Worm (Caenorhabditis elegans) whole organism, L1 larva: ENCODE measurements around the gene pgph-1.
A peak's percentile ranks its signal among the peaks of the same experiment; 100 is the strongest.

Experiments
- C16A3.4 ChIP-seq: fragments of 150-350 bp; optimal IDR thresholded peaks from 2 replicates; lab custom pipeline; 2014; ENCODE audit warnings: missing biosample characterization, missing genetic modification characterization
- Y116A8C.19 ChIP-seq: sonication (generic microtip); optimal IDR thresholded peaks from 2 replicates; lab custom pipeline; 2016; ENCODE audit warnings: missing compliant biosample characterization, missing genetic modification characterization, borderline replicate concordance
- ama-1 ChIP-seq: fragments of 150-350 bp; optimal IDR thresholded peaks from 2 replicates; lab custom pipeline; 2014
- ceh-8 ChIP-seq: fragments of 200-800 bp; sonication (Bioruptor generic); optimal IDR thresholded peaks from 2 replicates; lab custom pipeline; 2018; ENCODE audit warnings: mild to moderate bottlenecking, missing genetic modification characterization, moderate library complexity, missing compliant biosample characterization
- ceh-82 ChIP-seq, 3 experiments: fragments of 150-350 bp in 1 of 3; sonication (generic microtip) in 2 of 3; optimal IDR thresholded peaks; 2 replicates each; lab custom pipeline; 2014 to 2017; ENCODE audit warnings: missing biosample characterization in 3 of 3, missing genetic modification characterization in 3 of 3
- ceh-90 ChIP-seq: sonication (generic microtip); optimal IDR thresholded peaks from 2 replicates; lab custom pipeline; 2016; ENCODE audit warnings: missing genetic modification characterization, missing compliant biosample characterization
- dsc-1 ChIP-seq: sonication (generic microtip); optimal IDR thresholded peaks from 2 replicates; lab custom pipeline; 2016; ENCODE audit warnings: mild to moderate bottlenecking, missing genetic modification characterization, missing compliant biosample characterization
- efl-1 ChIP-seq, 4 experiments: fragments of 150-350 bp; optimal IDR thresholded peaks in 3 of 4; peaks in 1 of 4; 1 replicate in 1 of 4; 2 replicates in 3 of 4; lab custom pipeline; 2014; ENCODE audit warnings: missing biosample characterization in 2 of 4, missing genetic modification characterization in 2 of 4, missing genetic modification reagents in 2 of 4
- efl-3 ChIP-seq: fragments of 200-800 bp; sonication (Bioruptor generic); optimal IDR thresholded peaks from 2 replicates; lab custom pipeline; 2018; ENCODE audit warnings: mild to moderate bottlenecking, missing genetic modification characterization, missing compliant biosample characterization
- egl-13 ChIP-seq: sonication (generic microtip); optimal IDR thresholded peaks from 2 replicates; lab custom pipeline; 2016; ENCODE audit warnings: missing genotype, missing genetic modification reagents, missing genetic modification characterization, missing compliant biosample characterization
- elt-2 ChIP-seq: sonication (generic microtip); optimal IDR thresholded peaks from 2 replicates; lab custom pipeline; 2016; ENCODE audit warnings: missing genetic modification characterization, mild to moderate bottlenecking, inconsistent platforms, missing compliant biosample characterization, missing genetic modification reagents
- elt-3 ChIP-seq, 6 experiments: fragments of 150-350 bp in 1 of 6; sonication (generic microtip); optimal IDR thresholded peaks; 2 replicates each; lab custom pipeline; 2017 to 2018; ENCODE audit warnings: missing biosample characterization in 6 of 6, missing genetic modification characterization in 6 of 6, inconsistent platforms in 1 of 6
- ets-5 ChIP-seq: fragments of 200-800 bp; sonication (Bioruptor generic); IDR thresholded peaks from 2 replicates; pipeline ENCODE4 v1.3.6; 2022; ENCODE audit warnings: missing genetic modification characterization, missing compliant biosample characterization
- fkh-10 ChIP-seq: sonication (generic microtip); optimal IDR thresholded peaks from 2 replicates; lab custom pipeline; 2017; ENCODE audit warnings: missing biosample characterization, missing genetic modification reagents, missing genetic modification characterization
- fkh-8 ChIP-seq: sonication (generic microtip); optimal IDR thresholded peaks from 2 replicates; lab custom pipeline; 2016; ENCODE audit warnings: mild to moderate bottlenecking, missing genetic modification characterization, missing compliant biosample characterization
- fos-1 ChIP-seq: fragments of 150-350 bp; optimal IDR thresholded peaks from 2 replicates; lab custom pipeline; 2014; ENCODE audit warnings: missing biosample characterization, missing genetic modification characterization
- hlh-17 ChIP-seq: fragments of 200-800 bp; sonication (Bioruptor generic); optimal IDR thresholded peaks from 2 replicates; lab custom pipeline; 2018; ENCODE audit warnings: missing genetic modification characterization, mild to moderate bottlenecking, missing compliant biosample characterization, moderate library complexity, borderline replicate concordance
- hlh-4 ChIP-seq: sonication (generic microtip); optimal IDR thresholded peaks from 2 replicates; lab custom pipeline; 2016; ENCODE audit warnings: mild to moderate bottlenecking, missing genetic modification characterization, missing compliant biosample characterization
- hpl-2 ChIP-seq: fragments of 150-350 bp; optimal IDR thresholded peaks from 2 replicates; lab custom pipeline; 2014; ENCODE audit warnings: missing biosample characterization, missing genetic modification reagents, missing genetic modification characterization
- isw-1 ChIP-seq: fragments of 200-800 bp; sonication (Bioruptor generic); IDR thresholded peaks from 2 replicates; pipeline ENCODE4 v1.3.6; 2022; ENCODE audit warnings: missing genetic modification characterization, missing compliant biosample characterization
- jun-1 ChIP-seq: fragments of 150-350 bp; optimal IDR thresholded peaks from 2 replicates; lab custom pipeline; 2014; ENCODE audit warnings: missing biosample characterization, missing genetic modification reagents, missing genetic modification characterization
- lin-13 ChIP-seq: fragments of 150-350 bp; optimal IDR thresholded peaks from 2 replicates; lab custom pipeline; 2014; ENCODE audit warnings: missing biosample characterization, missing genetic modification reagents, missing genetic modification characterization
- lin-14 ChIP-seq: fragments of 200-800 bp; sonication (Bioruptor generic); optimal IDR thresholded peaks from 2 replicates; lab custom pipeline; 2018; ENCODE audit warnings: mild to moderate bottlenecking, missing genetic modification characterization, moderate library complexity, missing compliant biosample characterization
- lin-35 ChIP-seq, 2 experiments: fragments of 150-350 bp; optimal IDR thresholded peaks; 2 replicates each; lab custom pipeline; 2014; ENCODE audit warnings: missing biosample characterization in 2 of 2, missing genetic modification characterization in 2 of 2, missing genetic modification reagents in 2 of 2
- lir-3 ChIP-seq: sonication (generic microtip); optimal IDR thresholded peaks from 2 replicates; lab custom pipeline; 2016; ENCODE audit warnings: mild to moderate bottlenecking, missing genetic modification characterization, moderate library complexity, missing compliant biosample characterization; ENCODE audit not compliant: poor library complexity
- mdl-1 ChIP-seq, 2 experiments: fragments of 150-350 bp; optimal IDR thresholded peaks; 2 replicates each; lab custom pipeline; 2014 to 2017; ENCODE audit warnings: missing biosample characterization in 2 of 2, missing genetic modification characterization in 2 of 2, inconsistent platforms in 1 of 2
- mep-1 ChIP-seq: fragments of 150-350 bp; optimal IDR thresholded peaks from 2 replicates; lab custom pipeline; 2014; ENCODE audit warnings: missing biosample characterization, missing genetic modification characterization
- nhr-19 ChIP-seq: fragments of 200-800 bp; sonication (Bioruptor generic); conservative IDR thresholded peaks from 2 replicates; pipeline ENCODE4 v1.3.6; 2022; ENCODE audit warnings: missing genetic modification characterization, missing compliant biosample characterization
- nhr-237 ChIP-seq: fragments of 150-350 bp; optimal IDR thresholded peaks from 2 replicates; lab custom pipeline; 2014; ENCODE audit warnings: missing biosample characterization, missing genetic modification characterization
- nhr-28 ChIP-seq: fragments of 150-350 bp; optimal IDR thresholded peaks from 2 replicates; lab custom pipeline; 2014; ENCODE audit warnings: missing biosample characterization, missing genetic modification characterization
- nhr-47 ChIP-seq: sonication (generic microtip); optimal IDR thresholded peaks from 2 replicates; lab custom pipeline; 2016; ENCODE audit warnings: mild to moderate bottlenecking, missing genetic modification characterization, moderate library complexity, missing compliant biosample characterization
- nhr-71 ChIP-seq: sonication (generic microtip); optimal IDR thresholded peaks from 2 replicates; lab custom pipeline; 2016; ENCODE audit warnings: mild to moderate bottlenecking, missing genetic modification characterization, moderate library complexity, missing compliant biosample characterization
- nhr-77 ChIP-seq: fragments of 150-350 bp; optimal IDR thresholded peaks from 2 replicates; lab custom pipeline; 2014; ENCODE audit warnings: missing biosample characterization, missing genetic modification characterization
- pag-3 ChIP-seq: sonication (generic microtip); optimal IDR thresholded peaks from 2 replicates; lab custom pipeline; 2017; ENCODE audit warnings: missing genetic modification characterization, mild to moderate bottlenecking, missing compliant biosample characterization, antibody characterized with exemption, borderline replicate concordance; ENCODE audit not compliant: insufficient read depth
- pqm-1 ChIP-seq: sonication (generic microtip); optimal IDR thresholded peaks from 3 replicates; lab custom pipeline; 2017; ENCODE audit warnings: missing biosample characterization, missing genetic modification characterization
- rnt-1 ChIP-seq: sonication (generic microtip); optimal IDR thresholded peaks from 2 replicates; lab custom pipeline; 2016; ENCODE audit warnings: mild to moderate bottlenecking, missing genetic modification characterization, moderate library complexity, missing compliant biosample characterization
- skn-1 ChIP-seq: fragments of 150-350 bp; optimal IDR thresholded peaks from 2 replicates; lab custom pipeline; 2014; ENCODE audit warnings: missing biosample characterization, missing genetic modification characterization
- snpc-4 ChIP-seq: fragments of 150-350 bp; optimal IDR thresholded peaks from 2 replicates; lab custom pipeline; 2014; ENCODE audit warnings: missing biosample characterization, missing genetic modification characterization
- sox-4 ChIP-seq: sonication (generic microtip); optimal IDR thresholded peaks from 2 replicates; lab custom pipeline; 2016; ENCODE audit warnings: missing genetic modification characterization, missing compliant biosample characterization
- sptf-1 ChIP-seq: fragments of 150-350 bp; optimal IDR thresholded peaks from 2 replicates; lab custom pipeline; 2014; ENCODE audit warnings: missing biosample characterization, missing genetic modification characterization
- sup-37 ChIP-seq: fragments of 200-800 bp; sonication (Bioruptor generic); optimal IDR thresholded peaks from 2 replicates; lab custom pipeline; 2018; ENCODE audit warnings: mild to moderate bottlenecking, missing genetic modification characterization, missing compliant biosample characterization
- tbx-2 ChIP-seq: sonication (generic microtip); optimal IDR thresholded peaks from 2 replicates; lab custom pipeline; 2016; ENCODE audit warnings: missing genetic modification characterization, missing compliant biosample characterization
- tlp-1 ChIP-seq: fragments of 150-350 bp; optimal IDR thresholded peaks from 2 replicates; lab custom pipeline; 2014; ENCODE audit warnings: missing biosample characterization, missing genetic modification characterization
- unc-130 ChIP-seq: fragments of 150-350 bp; optimal IDR thresholded peaks from 2 replicates; lab custom pipeline; 2017; ENCODE audit warnings: missing biosample characterization, missing genetic modification characterization, inconsistent platforms
- unc-62 ChIP-seq: fragments of 150-350 bp; optimal IDR thresholded peaks from 2 replicates; lab custom pipeline; 2014; ENCODE audit warnings: missing biosample characterization, missing genetic modification reagents, missing genetic modification characterization
- unc-86 ChIP-seq: sonication (generic microtip); optimal IDR thresholded peaks from 2 replicates; lab custom pipeline; 2016; ENCODE audit warnings: missing genetic modification characterization, missing compliant biosample characterization
- unc-98 ChIP-seq: fragments of 200-800 bp; sonication (Bioruptor generic); IDR thresholded peaks from 2 replicates; pipeline ENCODE4 v1.3.6; 2022; ENCODE audit warnings: missing genetic modification characterization, missing compliant biosample characterization
- xbp-1 ChIP-seq: sonication (generic microtip); optimal IDR thresholded peaks from 2 replicates; lab custom pipeline; 2016; ENCODE audit warnings: missing genetic modification characterization, missing compliant biosample characterization
- zag-1 ChIP-seq: fragments of 150-350 bp; optimal IDR thresholded peaks from 2 replicates; lab custom pipeline; 2014; ENCODE audit warnings: missing biosample characterization, missing genetic modification characterization
- ztf-4 ChIP-seq: fragments of 150-350 bp; optimal IDR thresholded peaks from 2 replicates; lab custom pipeline; 2014; ENCODE audit warnings: missing biosample characterization, missing genetic modification characterization

pgph-1 gene

ce11 chrV:5769500-5769899 lies 16.2 kb upstream of the pgph-1 start:
- TF ChIP-seq dsc-1 (tag; lab: Kevin White, UChicago) (no peak), egl-13 (tag; lab: Kevin White, UChicago) (no peak), lin-13 (GFP tag; lab: Kevin White, UChicago) (no peak), sox-4 (peak; percentile 57), unc-62 (GFP tag; lab: Kevin White, UChicago) (no peak), ceh-8 (GFP tag; lab: Kevin White, UChicago) (no peak), nhr-71 (tag; lab: Kevin White, UChicago) (peak; percentile 58), zag-1 (no peak), mep-1 (tag; lab: Kevin White, UChicago) (no peak), skn-1 (tag; lab: Kevin White, UChicago) (no peak), hlh-4 (no peak), Y116A8C.19 (no peak), unc-86 (tag; lab: Kevin White, UChicago) (no peak), efl-3 (GFP tag; lab: Kevin White, UChicago) (no peak), nhr-47 (tag; lab: Kevin White, UChicago) (peak; percentile 39), lin-14 (GFP tag; lab: Kevin White, UChicago) (peak; percentile 23), isw-1 (no peak), ama-1 (lab: Kevin White, UChicago) (no peak), nhr-19 (0 out of 2 replicates have a peak, but pooled peaks have one; percentile 3), fos-1 (tag; lab: Kevin White, UChicago) (no peak), lir-3 (tag; lab: Kevin White, UChicago) (no peak), nhr-77 (no peak), nhr-28 (tag; lab: Kevin White, UChicago) (no peak), fkh-8 (tag; lab: Kevin White, UChicago) (peak; percentile 67), elt-3 (tag; optimal IDR thresholded peaks at IDR 0.05; lab: Kevin White, UChicago) (no peak), tbx-2 (tag; lab: Kevin White, UChicago) (no peak), ets-5 (GFP tag; lab: Robert Waterston, UW) (no peak), elt-2 (tag; lab: Kevin White, UChicago) (peak; percentile 76), ztf-4 (tag; lab: Kevin White, UChicago) (no peak), mdl-1 (tag; optimal IDR thresholded peaks at IDR 0.05; lab: Kevin White, UChicago) (no peak), efl-1 (optimal IDR thresholded peaks at IDR 0.05; lab: Kevin White, UChicago) (no peak), efl-1 (GFP tag; optimal IDR thresholded peaks at IDR 0.05 in 1 of 2; lab: Kevin White, UChicago) (no peak), ceh-90 (tag; lab: Kevin White, UChicago) (no peak), sup-37 (no peak)
- TF ChIP-seq, all 84 proteins: peak for 7

- TF ChIP-seq lin-35 (GFP tag; optimal IDR thresholded peaks at IDR 0.05; lab: Kevin White, UChicago) (peak; percentile 10 to 41), unc-98 (GFP tag; lab: Robert Waterston, UW) (no peak), ceh-82 (tag; optimal IDR thresholded peaks at IDR 0.05; lab: Kevin White, UChicago) (no peak), pqm-1 (no peak), fos-1 (tag; lab: Kevin White, UChicago) (no peak), mdl-1 (tag; optimal IDR thresholded peaks at IDR 0.05; lab: Kevin White, UChicago) (peak in 1 of 2 experiments; percentile 92), skn-1 (tag; lab: Kevin White, UChicago) (no peak), nhr-28 (tag; lab: Kevin White, UChicago) (no peak), fkh-8 (tag; lab: Kevin White, UChicago) (no peak), sptf-1 (no peak), C16A3.4 (tag; lab: Kevin White, UChicago) (peak; percentile 24), hlh-17 (no peak), tlp-1 (tag; lab: Kevin White, UChicago) (no peak), unc-62 (GFP tag; lab: Kevin White, UChicago) (no peak), hpl-2 (GFP tag; lab: Kevin White, UChicago) (no peak), elt-3 (tag; optimal IDR thresholded peaks at IDR 0.05; lab: Kevin White, UChicago) (peak in 5 of 6 experiments; percentile 72 to 92 (median 78)), rnt-1 (peak; percentile 49), lir-3 (tag; lab: Kevin White, UChicago) (no peak), nhr-237 (no peak), xbp-1 (tag; lab: Kevin White, UChicago) (peak; percentile 38), nhr-47 (tag; lab: Kevin White, UChicago) (peak; percentile 57), ama-1 (lab: Kevin White, UChicago) (no peak), jun-1 (no peak), ceh-8 (GFP tag; lab: Kevin White, UChicago) (no peak), unc-130 (peak; percentile 25), pag-3 (tag; lab: Kevin White, UChicago) (no peak), snpc-4 (tag; lab: Kevin White, UChicago) (no peak), tbx-2 (tag; lab: Kevin White, UChicago) (peak; percentile 77), fkh-10 (GFP tag; lab: Kevin White, UChicago) (no peak)
Observed at ce11 chrV:5768292-5768695, 15.0 kb upstream of the pgph-1 start.
